Worm (Caenorhabditis elegans) whole organism, early embryonic: Measurements from ENCODE around the gene Y42G9A.2.

Experiments
- B0310.2 ChIP-seq: sonication (generic microtip); optimal IDR thresholded peaks from 2 replicates; lab custom pipeline; 2016; ENCODE audit warnings: mild to moderate bottlenecking, missing genetic modification characterization, missing compliant biosample characterization
- F13C5.2 ChIP-seq: sonication (generic microtip); optimal IDR thresholded peaks from 2 replicates; lab custom pipeline; 2017; ENCODE audit warnings: mild to moderate bottlenecking, missing genetic modification characterization, inconsistent platforms, missing compliant biosample characterization
- aly-1 ChIP-seq: sonication (generic microtip); optimal IDR thresholded peaks from 2 replicates; lab custom pipeline; 2016; ENCODE audit warnings: missing genetic modification characterization, missing compliant biosample characterization
- ama-1 ChIP-seq: fragments of 150-350 bp; optimal IDR thresholded peaks from 2 replicates; lab custom pipeline; 2014
- ceh-13 ChIP-seq: fragments of 200-800 bp; sonication (Bioruptor generic); optimal IDR thresholded peaks from 2 replicates; lab custom pipeline; 2018; ENCODE audit warnings: mild to moderate bottlenecking, missing genetic modification characterization, missing compliant biosample characterization
- ets-7 ChIP-seq: sonication (generic microtip); optimal IDR thresholded peaks from 2 replicates; lab custom pipeline; 2016; ENCODE audit warnings: missing genotype, missing genetic modification characterization, missing compliant biosample characterization
- flt-1 ChIP-seq: fragments of 200-800 bp; sonication (Bioruptor generic); IDR thresholded peaks from 2 replicates; pipeline ENCODE4 v1.3.6; 2022; ENCODE audit warnings: missing genetic modification characterization, missing compliant biosample characterization
- hmbx-1 ChIP-seq: sonication (generic microtip); optimal IDR thresholded peaks from 2 replicates; lab custom pipeline; 2016; ENCODE audit warnings: mild to moderate bottlenecking, missing genetic modification characterization, missing compliant biosample characterization
- hmg-4 ChIP-seq: fragments of 200-800 bp; sonication (Bioruptor generic); optimal IDR thresholded peaks from 2 replicates; lab custom pipeline; 2018; ENCODE audit warnings: mild to moderate bottlenecking, missing genetic modification characterization, missing compliant biosample characterization
- scrt-1 ChIP-seq: fragments of 200-800 bp; sonication (Bioruptor generic); IDR thresholded peaks from 2 replicates; pipeline ENCODE4 v1.3.6; 2022; ENCODE audit warnings: missing genetic modification characterization, missing compliant biosample characterization
- sea-1 ChIP-seq: fragments of 200-800 bp; sonication (Bioruptor generic); conservative IDR thresholded peaks from 2 replicates; pipeline ENCODE4 v1.3.6; 2022; ENCODE audit warnings: missing genetic modification characterization, missing compliant biosample characterization
- tbx-37 ChIP-seq: fragments of 200-800 bp; sonication (Bioruptor generic); conservative IDR thresholded peaks from 2 replicates; pipeline ENCODE4 v1.3.6; 2022; ENCODE audit warnings: missing genetic modification reagents, missing genetic modification characterization, missing compliant biosample characterization
- tra-4 ChIP-seq: sonication (generic microtip); optimal IDR thresholded peaks from 2 replicates; lab custom pipeline; 2017; ENCODE audit warnings: missing genetic modification characterization, missing compliant biosample characterization

ce11 chrIII:6163381-6163780 lies 15.4 kb downstream of the Y42G9A.2 start:
- TF ChIP-seq ama-1 (no peak), scrt-1 (GFP tag; lab: Robert Waterston, UW) (no peak), tbx-37 (GFP tag; lab: Robert Waterston, UW) (no peak), ceh-13 (GFP tag; lab: Kevin White, UChicago) (no peak), aly-1 (tag; lab: Kevin White, UChicago) (no peak), tra-4 (tag; lab: Kevin White, UChicago) (no peak), flt-1 (GFP tag; lab: Robert Waterston, UW) (no peak), F13C5.2 (tag; lab: Kevin White, UChicago) (no peak), hmg-4 (GFP tag; lab: Kevin White, UChicago) (no peak), ets-7 (no peak), hmbx-1 (tag; lab: Kevin White, UChicago) (no peak), B0310.2 (tag; lab: Kevin White, UChicago) (no peak), sea-1 (no peak)
